Worm (Caenorhabditis elegans): ENCODE measurements around the gene srg-22.
"Not testable (repeated sequence)": the region's sequence is repeated elsewhere in the genome, so short reads cannot be mapped to it uniquely, and the experiment has no call there.

srg-22 gene

ce11 chrII:3093352-3093751, at the start of gene srg-22:
Gene srg-22 (minus strand): TSS chrII:3093452.
- TF ChIP-seq ztf-7 (tag; optimal IDR thresholded peaks at IDR 0.05) (no peak), lin-13 (GFP tag; optimal IDR thresholded peaks at IDR 0.05) (no peak), cey-2 (tag; optimal IDR thresholded peaks at IDR 0.05; ENCODE audit: borderline replicate concordance, insufficient read depth) (no peak), rbr-2 (tag; optimal IDR thresholded peaks at IDR 0.05) (no peak), mxl-2 (GFP tag; conservative IDR thresholded peaks at IDR 0.05) (no peak), ces-1 (GFP tag; optimal IDR thresholded peaks at IDR 0.05) (no peak), tag-97 (GFP tag; IDR thresholded peaks at IDR 0.05) (no peak), daf-8 (GFP tag; IDR thresholded peaks at IDR 0.05) (no peak), ztf-11 (tag; optimal IDR thresholded peaks at IDR 0.05) (no peak), F37D6.2 (tag; optimal IDR thresholded peaks at IDR 0.05) (no peak), egl-27 (tag; optimal IDR thresholded peaks at IDR 0.05) (no peak), pqm-1 (tag; optimal IDR thresholded peaks at IDR 0.05) (no peak), zfp-2 (tag; optimal IDR thresholded peaks at IDR 0.05) (no peak), unc-62 (GFP tag; optimal IDR thresholded peaks at IDR 0.05 in 1 of 2) (no peak), unc-62 (tag; optimal IDR thresholded peaks at IDR 0.05) (no peak), daf-16 (GFP tag; optimal IDR thresholded peaks at IDR 0.05) (no peak), daf-16 (tag; optimal IDR thresholded peaks at IDR 0.05) (no peak), hmg-1.1 (GFP tag; IDR thresholded peaks at IDR 0.05) (no peak), R02D3.7 (tag; optimal IDR thresholded peaks at IDR 0.05) (no peak)

ce11 chrII:3142855-3143254, 49.6 kb upstream of the srg-22 start, which contains the start of gene sri-42:
Gene sri-42 (minus strand): TSS chrII:3142955.
- not testable (repeated sequence) for TF ChIP-seq zip-2 (tag; optimal IDR thresholded peaks at IDR 0.05); nhr-42 (GFP tag; IDR thresholded peaks at IDR 0.05); egl-43 (GFP tag; IDR thresholded peaks at IDR 0.05)

ce11 chrII:3137804-3138203, 44.6 kb upstream of the srg-22 start, which contains the start of gene sri-54:
Gene sri-54 (minus strand): TSS chrII:3137904.
- TF ChIP-seq nhr-28 (tag; optimal IDR thresholded peaks at IDR 0.05) = no peak
- no peak for TF ChIP-seq hlh-30 (tag; optimal IDR thresholded peaks at IDR 0.05; ENCODE audit: insufficient read depth)
- TF ChIP-seq mdt-29 (GFP tag; IDR thresholded peaks at IDR 0.05) = no peak
- no peak for TF ChIP-seq mep-1 (tag; optimal IDR thresholded peaks at IDR 0.05)
- TF ChIP-seq ztf-7 (tag; optimal IDR thresholded peaks at IDR 0.05) = no peak
- no peak for TF ChIP-seq F26F4.8 (GFP tag; conservative IDR thresholded peaks at IDR 0.05)
- TF ChIP-seq dpl-1 (GFP tag; optimal IDR thresholded peaks at IDR 0.05) = no peak
- TF ChIP-seq F49E8.2 (tag; optimal IDR thresholded peaks at IDR 0.05; ENCODE audit: borderline replicate concordance) = no peak
- no peak for TF ChIP-seq nhr-237 (tag; optimal IDR thresholded peaks at IDR 0.05)
- TF ChIP-seq aly-2 (tag; optimal IDR thresholded peaks at IDR 0.05) = no peak
- TF ChIP-seq Y5F2A.4 (GFP tag; optimal IDR thresholded peaks at IDR 0.05) = no peak
- no peak for TF ChIP-seq tra-1 (GFP tag; IDR thresholded peaks at IDR 0.05)
- no peak for TF ChIP-seq arid-1 (GFP tag; conservative IDR thresholded peaks at IDR 0.05)

DNA sequence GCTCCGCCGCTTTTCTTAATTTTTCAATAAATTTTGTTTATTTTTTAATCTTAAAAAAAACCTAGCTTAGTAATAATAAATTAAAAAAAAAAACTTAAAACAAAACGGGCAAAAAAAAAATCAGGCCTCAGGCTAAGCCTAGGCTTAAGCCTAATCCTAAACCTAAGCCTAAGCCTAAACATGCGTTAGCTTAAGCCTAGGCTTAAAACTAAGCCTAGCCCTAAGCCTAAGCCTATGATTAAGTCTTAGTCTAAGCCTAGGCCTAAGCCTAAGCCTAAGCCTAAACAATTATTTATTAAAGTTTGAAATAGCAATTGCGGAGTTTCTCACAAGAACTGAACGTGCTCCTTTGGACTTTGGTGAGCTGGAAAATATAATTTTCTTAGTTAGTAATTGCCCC, 42.0 kb upstream of the srg-22 start:
- TF ChIP-seq ceh-20 (GFP tag; IDR thresholded peaks at IDR 0.05) (no peak), zip-2 (tag; optimal IDR thresholded peaks at IDR 0.05) (no peak), hif-1 (tag; optimal IDR thresholded peaks at IDR 0.05) (no peak), zip-11 (GFP tag; IDR thresholded peaks at IDR 0.05) (no peak), arid-1 (GFP tag; conservative IDR thresholded peaks at IDR 0.05) (no peak), aly-2 (tag; optimal IDR thresholded peaks at IDR 0.05) (no peak), nhr-111 (GFP tag; optimal IDR thresholded peaks at IDR 0.05) (no peak), nhr-237 (tag; optimal IDR thresholded peaks at IDR 0.05) (no peak), nhr-25 (tag; optimal IDR thresholded peaks at IDR 0.05; ENCODE audit: borderline replicate concordance, insufficient read depth) (no peak), daf-16 (GFP tag; optimal IDR thresholded peaks at IDR 0.05) (no peak), daf-16 (tag; optimal IDR thresholded peaks at IDR 0.05) (no peak)
